Fruit fly (Drosophila melanogaster) whole organism, embryonic: ENCODE data around the gene scpr-A.

Experiments used
- Asciz ChIP-seq: fragments of 200-800 bp; sonication (Bioruptor generic); optimal IDR thresholded peaks from 2 replicates; lab custom pipeline; 2017; ENCODE audit warnings: missing biosample characterization, mild to moderate bottlenecking, missing genetic modification characterization, missing genetic modification reagents
- CG12236 ChIP-seq: fragments of 200-800 bp; sonication (Bioruptor generic); optimal IDR thresholded peaks from 2 replicates; lab custom pipeline; 2016; ENCODE audit warnings: missing biosample characterization, missing genetic modification characterization
- CG12659 ChIP-seq: fragments of 200-800 bp; sonication (Bioruptor generic); optimal IDR thresholded peaks from 3 replicates; lab custom pipeline; 2017; ENCODE audit warnings: mild to moderate bottlenecking, missing biosample characterization, missing genetic modification reagents, missing genetic modification characterization
- CG1529 ChIP-seq: fragments of 200-800 bp; sonication (Bioruptor generic); optimal IDR thresholded peaks from 3 replicates; lab custom pipeline; 2018; ENCODE audit warnings: missing biosample characterization, missing genetic modification characterization
- CG15696 ChIP-seq: fragments of 200-800 bp; sonication (Bioruptor generic); optimal IDR thresholded peaks from 2 replicates; lab custom pipeline; 2019; ENCODE audit warnings: missing biosample characterization, mild to moderate bottlenecking, missing genetic modification characterization, moderate library complexity
- CG17612 ChIP-seq: fragments of 200-800 bp; sonication (Bioruptor generic); IDR thresholded peaks from 2 replicates; pipeline ENCODE4 v1.3.6; 2022; ENCODE audit warnings: missing biosample characterization, missing genetic modification characterization
- CG31365 ChIP-seq: fragments of 200-800 bp; sonication (Bioruptor generic); optimal IDR thresholded peaks from 2 replicates; lab custom pipeline; 2018; ENCODE audit warnings: missing biosample characterization, mild to moderate bottlenecking, missing genetic modification characterization
- CG42726 ChIP-seq: fragments of 200-800 bp; sonication (Bioruptor generic); IDR thresholded peaks from 2 replicates; pipeline ENCODE4 v1.3.6; 2022; ENCODE audit warnings: missing biosample characterization, missing genetic modification characterization; ENCODE audit not compliant: partially characterized antibody
- CG4282 ChIP-seq: fragments of 200-800 bp; sonication (Bioruptor generic); optimal IDR thresholded peaks from 2 replicates; lab custom pipeline; 2016; ENCODE audit warnings: missing biosample characterization, missing genetic modification characterization
- CHES-1-like ChIP-seq: fragments of 200-800 bp; sonication (Bioruptor generic); optimal IDR thresholded peaks from 2 replicates; lab custom pipeline; 2016; ENCODE audit warnings: missing biosample characterization, missing genetic modification characterization
- D ChIP-seq, 2 experiments: fragments of 200-800 bp in 1 of 2; fragments of >200 bp in 1 of 2; sonication (Bioruptor generic) in 1 of 2; optimal IDR thresholded peaks; 2 replicates in 1 of 2; 3 replicates in 1 of 2; lab custom pipeline; 2017; ENCODE audit warnings: mild to moderate bottlenecking in 1 of 2, missing biosample characterization in 1 of 2, missing genetic modification characterization in 1 of 2, missing genetic modification reagents in 1 of 2
- Dbx ChIP-seq: fragments of 200-800 bp; sonication (Bioruptor generic); IDR thresholded peaks from 3 replicates; pipeline ENCODE4 v1.3.6; 2022; ENCODE audit warnings: missing biosample characterization, missing genetic modification characterization
- Doc2 ChIP-seq: fragments of 200-800 bp; sonication (Bioruptor generic); IDR thresholded peaks from 2 replicates; pipeline ENCODE4 v1.3.6; 2022; ENCODE audit warnings: missing biosample characterization, missing genetic modification characterization
- E2f2 ChIP-seq: fragments of 200-800 bp; sonication (Bioruptor generic); IDR thresholded peaks from 2 replicates; pipeline ENCODE4 v1.3.6; 2022; ENCODE audit warnings: missing biosample characterization, missing genetic modification characterization
- Gug ChIP-seq: fragments of 200-800 bp; sonication (Bioruptor generic); IDR thresholded peaks from 4 replicates; pipeline ENCODE4 v1.3.6; 2022; ENCODE audit warnings: missing biosample characterization, missing genetic modification characterization
- Hr78 ChIP-seq, 2 experiments: fragments of 200-800 bp in 1 of 2; fragments of >200 bp in 1 of 2; sonication (Bioruptor generic) in 1 of 2; optimal IDR thresholded peaks; 2 replicates each; lab custom pipeline; 2017 to 2019; ENCODE audit warnings: missing biosample characterization in 2 of 2, missing genetic modification characterization in 2 of 2, mild to moderate bottlenecking in 1 of 2, moderate library complexity in 1 of 2
- Jarid2 ChIP-seq: fragments of 200-800 bp; sonication (Bioruptor generic); optimal IDR thresholded peaks from 3 replicates; lab custom pipeline; 2017; ENCODE audit warnings: mild to moderate bottlenecking, missing biosample characterization, missing genetic modification reagents, missing genetic modification characterization
- NC2β ChIP-seq: fragments of 200-800 bp; sonication (Bioruptor generic); optimal IDR thresholded peaks from 2 replicates; lab custom pipeline; 2016; ENCODE audit warnings: missing biosample characterization, missing genetic modification characterization
- Neu2 ChIP-seq: fragments of 200-800 bp; sonication (Bioruptor generic); optimal IDR thresholded peaks from 3 replicates; lab custom pipeline; 2016; ENCODE audit warnings: missing biosample characterization, missing genetic modification characterization, borderline replicate concordance
- Nf-YC ChIP-seq: fragments of 200-800 bp; optimal IDR thresholded peaks from 3 replicates; lab custom pipeline; 2019; ENCODE audit warnings: missing biosample characterization, mild to moderate bottlenecking, missing genetic modification characterization, moderate library complexity
- Oli ChIP-seq: fragments of 200-800 bp; sonication (Bioruptor generic); optimal IDR thresholded peaks from 2 replicates; lab custom pipeline; 2018; ENCODE audit warnings: missing biosample characterization, mild to moderate bottlenecking, missing genetic modification characterization, moderate library complexity
- Pdp1 ChIP-seq, 2 experiments: fragments of 200-800 bp; sonication (Bioruptor generic); optimal IDR thresholded peaks; 3 replicates each; lab custom pipeline; 2016; ENCODE audit warnings: missing biosample characterization in 2 of 2, missing genetic modification characterization in 2 of 2, mild to moderate bottlenecking in 1 of 2, moderate library complexity in 1 of 2
- Sox100B ChIP-seq: fragments of 200-800 bp; sonication (Bioruptor generic); optimal IDR thresholded peaks from 3 replicates; lab custom pipeline; 2018; ENCODE audit warnings: missing biosample characterization, mild to moderate bottlenecking, missing genetic modification characterization
- Sry-δ ChIP-seq: fragments of 200-800 bp; sonication (Bioruptor generic); optimal IDR thresholded peaks from 2 replicates; lab custom pipeline; 2016; ENCODE audit warnings: missing biosample characterization, missing genetic modification characterization
- ase ChIP-seq: fragments of 200-800 bp; sonication (Bioruptor generic); IDR thresholded peaks from 3 replicates; pipeline ENCODE4 v1.3.6; 2022; ENCODE audit warnings: missing biosample characterization, missing genetic modification characterization
- cad ChIP-seq: fragments of >200 bp; optimal IDR thresholded peaks from 2 replicates; lab custom pipeline; 2017; ENCODE audit warnings: missing biosample characterization, missing genetic modification characterization
- chm ChIP-seq: fragments of 200-800 bp; sonication (Bioruptor generic); IDR thresholded peaks from 2 replicates; pipeline ENCODE4 v1.3.6; 2022; ENCODE audit warnings: missing biosample characterization, missing genetic modification characterization
- da ChIP-seq: fragments of 200-800 bp; sonication (Bioruptor generic); optimal IDR thresholded peaks from 2 replicates; lab custom pipeline; 2016; ENCODE audit warnings: missing biosample characterization, missing genetic modification characterization
- disco-r ChIP-seq: fragments of 200-800 bp; sonication (Bioruptor generic); optimal IDR thresholded peaks from 2 replicates; lab custom pipeline; 2016; ENCODE audit warnings: missing biosample characterization, missing genetic modification characterization
- dmrt11E ChIP-seq: fragments of 200-800 bp; sonication (Bioruptor generic); optimal IDR thresholded peaks from 3 replicates; lab custom pipeline; 2018; ENCODE audit warnings: missing biosample characterization, mild to moderate bottlenecking, missing genetic modification characterization, moderate library complexity
- dysf ChIP-seq: fragments of 200-800 bp; sonication (Bioruptor generic); IDR thresholded peaks from 3 replicates; pipeline ENCODE4 v1.3.6; 2022; ENCODE audit warnings: missing biosample characterization, missing genetic modification characterization
- esg ChIP-seq: fragments of 200-800 bp; sonication (Bioruptor generic); conservative IDR thresholded peaks from 2 replicates; pipeline ENCODE4 v1.3.6; 2022; ENCODE audit warnings: missing biosample characterization, missing genetic modification characterization
- fru ChIP-seq: fragments of >200 bp; optimal IDR thresholded peaks from 2 replicates; lab custom pipeline; 2017
- gcm ChIP-seq: fragments of 200-800 bp; sonication (Bioruptor generic); optimal IDR thresholded peaks from 2 replicates; lab custom pipeline; 2019; ENCODE audit warnings: missing biosample characterization, mild to moderate bottlenecking, missing genetic modification characterization, moderate library complexity
- gsb ChIP-seq: fragments of 200-800 bp; sonication (Bioruptor generic); IDR thresholded peaks from 2 replicates; pipeline ENCODE4 v1.3.6; 2022; ENCODE audit warnings: missing biosample characterization, missing genetic modification characterization
- knrl ChIP-seq: fragments of 200-800 bp; sonication (Bioruptor generic); IDR thresholded peaks from 3 replicates; pipeline ENCODE4 v1.3.6; 2022; ENCODE audit warnings: missing biosample characterization, missing genetic modification characterization; ENCODE audit not compliant: partially characterized antibody
- lbe ChIP-seq: fragments of 200-800 bp; sonication (Bioruptor generic); optimal IDR thresholded peaks from 2 replicates; lab custom pipeline; 2016; ENCODE audit warnings: missing biosample characterization, mild to moderate bottlenecking, missing genetic modification characterization
- nmo ChIP-seq: fragments of 200-800 bp; sonication (Bioruptor generic); optimal IDR thresholded peaks from 2 replicates; lab custom pipeline; 2018; ENCODE audit warnings: missing biosample characterization, mild to moderate bottlenecking, missing genetic modification characterization, moderate library complexity
- oc ChIP-seq: fragments of 200-800 bp; sonication (Bioruptor generic); optimal IDR thresholded peaks from 2 replicates; lab custom pipeline; 2018; ENCODE audit warnings: missing biosample characterization, mild to moderate bottlenecking, missing genetic modification characterization, moderate library complexity
- prd ChIP-seq, 3 experiments: fragments of >200 bp in 2 of 3; fragments of 200-800 bp in 1 of 3; sonication (Bioruptor generic) in 1 of 3; optimal IDR thresholded peaks in 2 of 3; IDR thresholded peaks in 1 of 3; 2 replicates in 2 of 3; 3 replicates in 1 of 3; pipeline versions ENCODE4 v1.3.6 to Lab custom; 2017 to 2022; ENCODE audit warnings: missing biosample characterization in 1 of 3, missing genetic modification characterization in 1 of 3
- pros ChIP-seq: fragments of 200-800 bp; sonication (Bioruptor generic); optimal IDR thresholded peaks from 3 replicates; lab custom pipeline; 2019; ENCODE audit warnings: missing biosample characterization, mild to moderate bottlenecking, missing genetic modification characterization, moderate library complexity
- repo ChIP-seq: fragments of 200-800 bp; sonication (Bioruptor generic); optimal IDR thresholded peaks from 2 replicates; lab custom pipeline; 2016; ENCODE audit warnings: missing biosample characterization, missing genetic modification characterization
- row ChIP-seq: fragments of 200-800 bp; sonication (Bioruptor generic); IDR thresholded peaks from 3 replicates; pipeline ENCODE4 v1.3.6; 2022; ENCODE audit warnings: missing biosample characterization, missing genetic modification characterization
- sens ChIP-seq: fragments of 200-800 bp; sonication (Bioruptor generic); peaks from one replicate; lab custom pipeline; 2016; ENCODE audit warnings: missing biosample characterization, missing genetic modification characterization
- seq ChIP-seq: fragments of 200-800 bp; sonication (Bioruptor generic); IDR thresholded peaks from 2 replicates; pipeline ENCODE4 v1.3.6; 2022; ENCODE audit warnings: missing biosample characterization, missing genetic modification characterization
- slbo ChIP-seq: fragments of 200-800 bp; sonication (Bioruptor generic); IDR thresholded peaks from 2 replicates; pipeline ENCODE4 v1.3.6; 2022; ENCODE audit warnings: missing biosample characterization, missing genetic modification characterization
- sr ChIP-seq: fragments of 200-800 bp; sonication (Bioruptor generic); IDR thresholded peaks from 3 replicates; pipeline ENCODE4 v1.3.6; 2022; ENCODE audit warnings: missing biosample characterization, missing genetic modification characterization
- vnd ChIP-seq: fragments of 200-800 bp; sonication (Bioruptor generic); IDR thresholded peaks from 3 replicates; pipeline ENCODE4 v1.3.6; 2022; ENCODE audit warnings: missing biosample characterization, missing genetic modification characterization; ENCODE audit not compliant: partially characterized antibody
- vvl ChIP-seq: fragments of 200-800 bp; sonication (Bioruptor generic); IDR thresholded peaks from 2 replicates; pipeline ENCODE4 v1.3.6; 2022; ENCODE audit warnings: missing biosample characterization, missing genetic modification characterization
- z ChIP-seq: fragments of 200-800 bp; sonication (Bioruptor generic); IDR thresholded peaks from 3 replicates; pipeline ENCODE4 v1.3.6; 2022; ENCODE audit warnings: missing biosample characterization, missing genetic modification characterization

Gene scpr-A

dm6 chr3R:11263579-11263978 lies 22.6 kb downstream of the scpr-A start (continued):
- TF ChIP-seq E2f2 (GFP tag; lab: Robert Waterston, UW) (no peak), chm (GFP tag; lab: Robert Waterston, UW) (no peak), sens (peak; percentile 38), Gug (GFP tag; lab: Robert Waterston, UW) (no peak), vnd (no peak), Sry-δ (GFP tag; lab: Kevin White, UChicago) (no peak), Sox100B (GFP tag; lab: Kevin White, UChicago) (no peak), D (optimal IDR thresholded peaks at IDR 0.05; lab: Kevin White, UChicago) (no peak), D (GFP tag; optimal IDR thresholded peaks at IDR 0.05; lab: Kevin White, UChicago) (no peak), cad (no peak), Pdp1 (GFP tag; optimal IDR thresholded peaks at IDR 0.05; lab: Kevin White, UChicago) (no peak), da (no peak), Oli (tag; lab: Kevin White, UChicago) (no peak), esg (GFP tag; lab: Robert Waterston, UW) (no peak), Nf-YC (tag; lab: Kevin White, UChicago) (peak; percentile 66), pros (GFP tag; lab: Kevin White, UChicago) (peak; percentile 30), sr (GFP tag; lab: Robert Waterston, UW) (no peak), Jarid2 (no peak), disco-r (GFP tag; lab: Kevin White, UChicago) (no peak), seq (GFP tag; lab: Robert Waterston, UW) (peak; percentile 71; the same call in 1 of the 2 replicates)

- no peak for TF ChIP-seq knrl (GFP tag; lab: Robert Waterston, UW)
- peak; percentile 58 for TF ChIP-seq nmo (GFP tag; lab: Kevin White, UChicago)
- peak; percentile 37; the same call in 1 of the 3 replicates for TF ChIP-seq dysf (GFP tag; lab: Robert Waterston, UW)
- peak; percentile 55; the same call in 2 of the 3 replicates for TF ChIP-seq ase
- TF ChIP-seq gsb (GFP tag; lab: Robert Waterston, UW): no peak
- no peak for TF ChIP-seq z (GFP tag; lab: Robert Waterston, UW)
- TF ChIP-seq Doc2: no peak
- no peak for TF ChIP-seq CG17612 (GFP tag; lab: Robert Waterston, UW)
- peak; percentile 62 for TF ChIP-seq Nf-YC (tag; lab: Kevin White, UChicago)
- TF ChIP-seq CG1529: peak; percentile 75
- TF ChIP-seq repo: peak; percentile 45
- no peak for TF ChIP-seq CHES-1-like
- TF ChIP-seq Asciz (GFP tag; lab: Kevin White, UChicago): peak; percentile 77
- TF ChIP-seq row: no peak
- TF ChIP-seq Neu2 (GFP tag; lab: Kevin White, UChicago): no peak
- TF ChIP-seq NC2β (GFP tag; lab: Kevin White, UChicago): peak; percentile 78
- no peak for TF ChIP-seq CG42726
- peak; percentile 78 for TF ChIP-seq dmrt11E (tag; lab: Kevin White, UChicago)
- TF ChIP-seq lbe: no peak
- no peak for TF ChIP-seq prd (optimal IDR thresholded peaks at IDR 0.05; lab: Kevin White, UChicago)
- TF ChIP-seq prd (GFP tag; IDR thresholded peaks at IDR 0.05; lab: Robert Waterston, UW): peak; percentile 17; the same call in 1 of the 3 replicates
- no peak for TF ChIP-seq gcm
- TF ChIP-seq vvl: no peak
- TF ChIP-seq oc: no peak
- no peak for TF ChIP-seq Hr78 (GFP tag; optimal IDR thresholded peaks at IDR 0.05; lab: Kevin White, UChicago)
- TF ChIP-seq CG4282 (GFP tag; lab: Kevin White, UChicago): no peak
- peak; percentile 81 for TF ChIP-seq CG15696 (tag; lab: Kevin White, UChicago)
- TF ChIP-seq CG31365 (tag; lab: Kevin White, UChicago): peak; percentile 45
- TF ChIP-seq fru: no peak
- TF ChIP-seq CG12659 (GFP tag; lab: Kevin White, UChicago): no peak
- TF ChIP-seq CG12236: peak; percentile 43
- TF ChIP-seq slbo (GFP tag; lab: Robert Waterston, UW): no peak
- no peak for TF ChIP-seq Dbx (GFP tag; lab: Robert Waterston, UW)
Measured at dm6 chr3R:11269013-11269412, 28.0 kb downstream of the scpr-A start.
